4 fruit fly cellular contexts compared by ENCODE assay signal in the genomic region with DNA sequence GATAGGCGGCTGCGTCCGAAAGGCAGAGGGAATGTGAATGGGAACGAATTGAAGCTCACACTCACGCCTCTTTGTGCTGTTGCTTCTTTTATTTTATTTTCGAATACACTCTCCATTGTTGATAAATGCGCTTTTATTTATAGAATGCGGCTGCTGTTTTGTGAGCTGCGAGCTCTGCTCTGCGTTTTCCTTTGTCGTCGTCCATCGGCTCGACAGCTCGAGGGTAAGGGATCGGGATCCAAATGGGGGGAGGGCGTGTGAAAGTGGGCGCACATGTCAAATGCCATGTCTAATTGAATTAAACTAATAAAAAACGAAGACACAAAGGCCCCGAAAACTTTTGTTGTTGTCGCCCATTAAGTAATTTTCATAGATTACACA.
TF ChIP-seq lines count a peak whose summit lies in the region.

No protein-coding gene starts in this region.

- TF ChIP-seq CTCF in whole organism, embryonic (GFP tag; optimal IDR thresholded peaks at IDR 0.05; lab: Kevin White, UChicago): no peak

TF ChIP-seq in whole organism, embryonic, 481 proteins besides CTCF, POLR2A, EP300 and RAD21 (continues in another document):
- TF ChIP-seq Ets97D (GFP tag; optimal IDR thresholded peaks at IDR 0.05; lab: Kevin White, UChicago) (no peak), Dp (GFP tag; optimal IDR thresholded peaks at IDR 0.05; lab: Kevin White, UChicago) (no peak), peb (GFP tag; IDR thresholded peaks at IDR 0.05; lab: Robert Waterston, UW) (no peak), CG9876 (GFP tag; optimal IDR thresholded peaks at IDR 0.05; lab: Kevin White, UChicago) (no peak), CG31441 (GFP tag; IDR thresholded peaks at IDR 0.05; lab: Robert Waterston, UW) (no peak), bsh (GFP tag; optimal IDR thresholded peaks at IDR 0.05; lab: Kevin White, UChicago) (no peak), CG7357 (GFP tag; IDR thresholded peaks at IDR 0.05; lab: Robert Waterston, UW) (no peak), CG10959 (GFP tag; IDR thresholded peaks at IDR 0.05; lab: Robert Waterston, UW) (no peak), wor (GFP tag; IDR thresholded peaks at IDR 0.05; lab: Robert Waterston, UW) (no peak), stc (GFP tag; IDR thresholded peaks at IDR 0.05; lab: Robert Waterston, UW) (no peak), CG2199 (GFP tag; IDR thresholded peaks at IDR 0.05; lab: Robert Waterston, UW) (no peak), crol (GFP tag; IDR thresholded peaks at IDR 0.05; lab: Robert Waterston, UW) (0 out of 2 replicates have a peak, but pooled peaks have one; percentile 18), Dfd (GFP tag; optimal IDR thresholded peaks at IDR 0.05; lab: Kevin White, UChicago) (no peak), CG8944 (GFP tag; optimal IDR thresholded peaks at IDR 0.05; lab: Kevin White, UChicago) (no peak), Usf (GFP tag; optimal IDR thresholded peaks at IDR 0.05; lab: Kevin White, UChicago) (no peak), gsb-n (tag; optimal IDR thresholded peaks at IDR 0.05; lab: Kevin White, UChicago) (peak; percentile 6), ranshi (GFP tag; IDR thresholded peaks at IDR 0.05; lab: Robert Waterston, UW) (no peak), fu2 (GFP tag; optimal IDR thresholded peaks at IDR 0.05; lab: Kevin White, UChicago) (no peak), lbe (GFP tag; optimal IDR thresholded peaks at IDR 0.05; lab: Kevin White, UChicago) (no peak), CG14860 (GFP tag; IDR thresholded peaks at IDR 0.05; lab: Robert Waterston, UW; ENCODE audit: partially characterized antibody) (no peak), CG11696 (GFP tag; IDR thresholded peaks at IDR 0.05; lab: Robert Waterston, UW) (no peak), CG3065 (GFP tag; optimal IDR thresholded peaks at IDR 0.05; lab: Kevin White, UChicago) (no peak), CG12659 (GFP tag; optimal IDR thresholded peaks at IDR 0.05; lab: Kevin White, UChicago) (no peak)

TF ChIP-seq in whole organism, prepupa, 60 proteins besides CTCF, POLR2A, EP300 and RAD21:
- TF ChIP-seq Met (GFP tag; optimal IDR thresholded peaks at IDR 0.05; lab: Kevin White, UChicago): no peak
- no peak for TF ChIP-seq CG34406 (GFP tag; optimal IDR thresholded peaks at IDR 0.05; lab: Kevin White, UChicago)
- no peak for TF ChIP-seq CG10669 (GFP tag; optimal IDR thresholded peaks at IDR 0.05; lab: Kevin White, UChicago)
- peak; percentile 81 for TF ChIP-seq svp (GFP tag; lab: Kevin White, UChicago)
- no peak for TF ChIP-seq CG11294 (GFP tag; IDR thresholded peaks at IDR 0.05; lab: Robert Waterston, UW)
- peak; percentile 37; the same call in 1 of the 3 replicates for TF ChIP-seq CG6163 (GFP tag; IDR thresholded peaks at IDR 0.05; lab: Robert Waterston, UW)
- TF ChIP-seq CG8119 (GFP tag; IDR thresholded peaks at IDR 0.05; lab: Robert Waterston, UW): no peak
- peak in 1 of 2 experiments; percentile 40 for TF ChIP-seq ss (GFP tag; optimal IDR thresholded peaks at IDR 0.05; lab: Kevin White, UChicago)
- TF ChIP-seq dsx (GFP tag; optimal IDR thresholded peaks at IDR 0.05; lab: Kevin White, UChicago; ENCODE audit: poor library complexity, severe bottlenecking): no peak
- no peak for TF ChIP-seq net (GFP tag; optimal IDR thresholded peaks at IDR 0.05; lab: Kevin White, UChicago)
- TF ChIP-seq Ets96B (tag; optimal IDR thresholded peaks at IDR 0.05; lab: Kevin White, UChicago): no peak
- no peak for TF ChIP-seq Gug (GFP tag; IDR thresholded peaks at IDR 0.05; lab: Robert Waterston, UW)
- peak; percentile 6 for TF ChIP-seq vri (GFP tag; optimal IDR thresholded peaks at IDR 0.05; lab: Kevin White, UChicago)
- TF ChIP-seq Sox14 (GFP tag; optimal IDR thresholded peaks at IDR 0.05; lab: Kevin White, UChicago): peak; percentile 80
- TF ChIP-seq CG10631 (GFP tag; optimal IDR thresholded peaks at IDR 0.05; lab: Kevin White, UChicago): no peak
TF ChIP-seq in whole organism, prepupa: peak in this region for 5.

TF ChIP-seq in whole organism, pupa, 21 proteins besides CTCF, POLR2A, EP300 and RAD21:
- no peak for TF ChIP-seq CG9948 (tag; optimal IDR thresholded peaks at IDR 0.05; lab: Kevin White, UChicago)
- peak; percentile 37 for TF ChIP-seq CG13204 (GFP tag; optimal IDR thresholded peaks at IDR 0.05; lab: Kevin White, UChicago)
- TF ChIP-seq EcR (GFP tag; optimal IDR thresholded peaks at IDR 0.05; lab: Kevin White, UChicago): peak; percentile 78
- peak; percentile 42 for TF ChIP-seq gl (tag; optimal IDR thresholded peaks at IDR 0.05; lab: Kevin White, UChicago)
- no peak for TF ChIP-seq CG32121 (GFP tag; IDR thresholded peaks at IDR 0.05; lab: Robert Waterston, UW)

TF ChIP-seq in whole organism, wandering third instar larva, 38 proteins besides CTCF, POLR2A, EP300 and RAD21:
- no peak for TF ChIP-seq jim (GFP tag; optimal IDR thresholded peaks at IDR 0.05; lab: Kevin White, UChicago)
- no peak for TF ChIP-seq CG32264 (GFP tag; optimal IDR thresholded peaks at IDR 0.05; lab: Kevin White, UChicago)
- TF ChIP-seq dsf (GFP tag; optimal IDR thresholded peaks at IDR 0.05; lab: Kevin White, UChicago; ENCODE audit: borderline replicate concordance): no peak
- TF ChIP-seq dmrt93B (GFP tag; optimal IDR thresholded peaks at IDR 0.05; lab: Kevin White, UChicago): no peak
- TF ChIP-seq lola (GFP tag; optimal IDR thresholded peaks at IDR 0.05; lab: Kevin White, UChicago): no peak
- TF ChIP-seq Rel (GFP tag; optimal IDR thresholded peaks at IDR 0.05; lab: Kevin White, UChicago): no peak
- TF ChIP-seq Rel (tag; optimal IDR thresholded peaks at IDR 0.05; lab: Kevin White, UChicago): peak; percentile 8
- no peak for TF ChIP-seq ey (GFP tag; optimal IDR thresholded peaks at IDR 0.05; lab: Kevin White, UChicago)
- peak; percentile 6 for TF ChIP-seq h (GFP tag; optimal IDR thresholded peaks at IDR 0.05; lab: Kevin White, UChicago)
- no peak for TF ChIP-seq N (GFP tag; optimal IDR thresholded peaks at IDR 0.05; lab: Kevin White, UChicago)
- no peak for TF ChIP-seq Hr78 (GFP tag; optimal IDR thresholded peaks at IDR 0.05; lab: Kevin White, UChicago)
- TF ChIP-seq psq (GFP tag; optimal IDR thresholded peaks at IDR 0.05; lab: Kevin White, UChicago): no peak
- peak; percentile 38 for TF ChIP-seq brk (GFP tag; optimal IDR thresholded peaks at IDR 0.05; lab: Kevin White, UChicago)
- no peak for TF ChIP-seq dl (GFP tag; optimal IDR thresholded peaks at IDR 0.05; lab: Kevin White, UChicago; ENCODE audit: insufficient read depth in 1 of 2, partially characterized antibody in 2 of 2)
- no peak for TF ChIP-seq Mio (GFP tag; optimal IDR thresholded peaks at IDR 0.05; lab: Kevin White, UChicago)
- TF ChIP-seq Sp1 (GFP tag; optimal IDR thresholded peaks at IDR 0.05; lab: Kevin White, UChicago): no peak
- TF ChIP-seq Vsx2 (GFP tag; optimal IDR thresholded peaks at IDR 0.05; lab: Kevin White, UChicago; ENCODE audit: partially characterized antibody): no peak
- no peak for TF ChIP-seq Dfd (GFP tag; optimal IDR thresholded peaks at IDR 0.05; lab: Kevin White, UChicago)
TF ChIP-seq in whole organism, wandering third instar larva: peak in this region for 3.
